Fruit fly (Drosophila melanogaster) whole organism, embryonic: Measurements from ENCODE around the gene CG14229.

Source experiments
- Awh ChIP-seq: fragments of 200-800 bp; sonication (Bioruptor generic); IDR thresholded peaks from 2 replicates; pipeline ENCODE4, ENCODE4 v1.3.6; 2022; ENCODE audit warnings: missing biosample characterization, missing genetic modification characterization
- CG11093 ChIP-seq: fragments of 200-800 bp; sonication (Bioruptor generic); IDR thresholded peaks from 3 replicates; pipeline ENCODE4 v1.3.6; 2022; ENCODE audit warnings: missing biosample characterization, missing genetic modification characterization
- CG11504 ChIP-seq: fragments of 200-800 bp; sonication (Bioruptor generic); optimal IDR thresholded peaks from 3 replicates; lab custom pipeline; 2019; ENCODE audit warnings: missing biosample characterization, mild to moderate bottlenecking, missing genetic modification characterization, moderate library complexity
- CG12219 ChIP-seq: fragments of 200-800 bp; sonication (Bioruptor generic); optimal IDR thresholded peaks from 3 replicates; lab custom pipeline; 2018; ENCODE audit warnings: missing biosample characterization, mild to moderate bottlenecking, missing genetic modification characterization
- CG12299 ChIP-seq: fragments of 200-800 bp; sonication (Bioruptor generic); optimal IDR thresholded peaks from 2 replicates; lab custom pipeline; 2018; ENCODE audit warnings: missing biosample characterization, mild to moderate bottlenecking, missing genetic modification characterization
- CG14667 ChIP-seq: fragments of 200-800 bp; sonication (Bioruptor generic); IDR thresholded peaks from 2 replicates; pipeline ENCODE4 v1.3.6; 2022; ENCODE audit warnings: missing biosample characterization, missing genetic modification characterization
- CG16813 ChIP-seq: fragments of 200-800 bp; sonication (Bioruptor generic); IDR thresholded peaks from 3 replicates; pipeline ENCODE4 v1.3.6; 2022; ENCODE audit warnings: missing biosample characterization, missing genetic modification characterization; ENCODE audit not compliant: partially characterized antibody
- CG16815 ChIP-seq: fragments of 200-800 bp; sonication (Bioruptor generic); optimal IDR thresholded peaks from 3 replicates; lab custom pipeline; 2017; ENCODE audit warnings: missing biosample characterization, mild to moderate bottlenecking, missing genetic modification characterization
- CG17385 ChIP-seq: fragments of 200-800 bp; sonication (Bioruptor generic); optimal IDR thresholded peaks from 3 replicates; lab custom pipeline; 2018; ENCODE audit warnings: missing biosample characterization, mild to moderate bottlenecking, missing genetic modification characterization
- CG18262 ChIP-seq: fragments of 200-800 bp; optimal IDR thresholded peaks from 3 replicates; lab custom pipeline; 2019; ENCODE audit warnings: missing biosample characterization, mild to moderate bottlenecking, missing genetic modification characterization, moderate library complexity
- CG2120 ChIP-seq: fragments of 200-800 bp; sonication (Bioruptor generic); optimal IDR thresholded peaks from 3 replicates; lab custom pipeline; 2016; ENCODE audit warnings: missing biosample characterization, missing genetic modification characterization
- CG31441 ChIP-seq: fragments of 200-800 bp; sonication (Bioruptor generic); IDR thresholded peaks from 2 replicates; pipeline ENCODE4 v1.3.6; 2022; ENCODE audit warnings: missing biosample characterization, missing genetic modification characterization
- CG32767 ChIP-seq: fragments of 200-800 bp; sonication (Bioruptor generic); IDR thresholded peaks from 2 replicates; pipeline ENCODE4 v1.3.6; 2022; ENCODE audit warnings: missing biosample characterization, missing genetic modification characterization
- CG3726 ChIP-seq: fragments of 200-800 bp; sonication (Bioruptor generic); IDR thresholded peaks from 3 replicates; pipeline ENCODE4, ENCODE4 v1.3.6; 2022; ENCODE audit warnings: missing biosample characterization, missing genetic modification characterization
- CG42726 ChIP-seq: fragments of 200-800 bp; sonication (Bioruptor generic); IDR thresholded peaks from 2 replicates; pipeline ENCODE4 v1.3.6; 2022; ENCODE audit warnings: missing biosample characterization, missing genetic modification characterization; ENCODE audit not compliant: partially characterized antibody
- CG43689 ChIP-seq: fragments of 200-800 bp; sonication (Bioruptor generic); IDR thresholded peaks from 2 replicates; pipeline ENCODE4 v1.3.6; 2022; ENCODE audit warnings: missing biosample characterization, missing genetic modification characterization
- CG6689 ChIP-seq: fragments of 200-800 bp; sonication (Bioruptor generic); IDR thresholded peaks from 2 replicates; pipeline ENCODE4 v1.3.6; 2022; ENCODE audit warnings: missing biosample characterization, missing genetic modification characterization
- CG7745 ChIP-seq: fragments of 200-800 bp; sonication (Bioruptor generic); optimal IDR thresholded peaks from 2 replicates; lab custom pipeline; 2018; ENCODE audit warnings: missing biosample characterization, mild to moderate bottlenecking, missing genetic modification characterization, moderate library complexity
- CG8089 ChIP-seq: fragments of 200-800 bp; sonication (Bioruptor generic); optimal IDR thresholded peaks from 3 replicates; lab custom pipeline; 2016; ENCODE audit warnings: missing biosample characterization, missing genetic modification characterization
- CG9797 ChIP-seq: fragments of 200-800 bp; sonication (Bioruptor generic); optimal IDR thresholded peaks from 3 replicates; lab custom pipeline; 2018; ENCODE audit warnings: missing biosample characterization, mild to moderate bottlenecking, missing genetic modification characterization
- D19A ChIP-seq: fragments of 200-800 bp; optimal IDR thresholded peaks from 3 replicates; lab custom pipeline; 2019; ENCODE audit warnings: missing biosample characterization, mild to moderate bottlenecking, missing genetic modification characterization, moderate library complexity
- Dad ChIP-seq: fragments of 200-800 bp; sonication (Bioruptor generic); optimal IDR thresholded peaks from 3 replicates; lab custom pipeline; 2016; ENCODE audit warnings: missing biosample characterization, missing genetic modification characterization
- Dip3 ChIP-seq: fragments of 200-800 bp; sonication (Bioruptor generic); optimal IDR thresholded peaks from 3 replicates; lab custom pipeline; 2016; ENCODE audit warnings: missing biosample characterization, missing genetic modification characterization
- Dp ChIP-seq: fragments of 200-800 bp; sonication (Bioruptor generic); optimal IDR thresholded peaks from 2 replicates; lab custom pipeline; 2018; ENCODE audit warnings: missing biosample characterization, mild to moderate bottlenecking, missing genetic modification characterization, moderate library complexity
- ERR ChIP-seq: fragments of 200-800 bp; sonication (Bioruptor generic); optimal IDR thresholded peaks from 2 replicates; lab custom pipeline; 2016; ENCODE audit warnings: missing biosample characterization, missing genetic modification characterization
- Gug ChIP-seq: fragments of 200-800 bp; sonication (Bioruptor generic); IDR thresholded peaks from 4 replicates; pipeline ENCODE4 v1.3.6; 2022; ENCODE audit warnings: missing biosample characterization, missing genetic modification characterization
- HLH54F ChIP-seq: fragments of 200-800 bp; sonication (Bioruptor generic); optimal IDR thresholded peaks from 3 replicates; lab custom pipeline; 2016; ENCODE audit warnings: missing biosample characterization, missing genetic modification characterization
- Hey ChIP-seq: fragments of 200-800 bp; sonication (Bioruptor generic); optimal IDR thresholded peaks from 3 replicates; lab custom pipeline; 2018; ENCODE audit warnings: missing biosample characterization, mild to moderate bottlenecking, missing genetic modification characterization
- Jarid2 ChIP-seq: fragments of 200-800 bp; sonication (Bioruptor generic); optimal IDR thresholded peaks from 3 replicates; lab custom pipeline; 2017; ENCODE audit warnings: mild to moderate bottlenecking, missing biosample characterization, missing genetic modification reagents, missing genetic modification characterization
- Lim3 ChIP-seq: fragments of 200-800 bp; sonication (Bioruptor generic); IDR thresholded peaks from 2 replicates; pipeline ENCODE4 v1.3.6; 2022; ENCODE audit warnings: missing biosample characterization, missing genetic modification characterization
- MESR4 ChIP-seq: fragments of 200-800 bp; sonication (Bioruptor generic); optimal IDR thresholded peaks from 2 replicates; lab custom pipeline; 2018; ENCODE audit warnings: missing biosample characterization, mild to moderate bottlenecking, missing genetic modification characterization, moderate library complexity
- Mes4 ChIP-seq: fragments of 200-800 bp; sonication (Bioruptor generic); optimal IDR thresholded peaks from 2 replicates; lab custom pipeline; 2016; ENCODE audit warnings: missing biosample characterization, missing genetic modification characterization
- Neu2 ChIP-seq: fragments of 200-800 bp; sonication (Bioruptor generic); optimal IDR thresholded peaks from 3 replicates; lab custom pipeline; 2016; ENCODE audit warnings: missing biosample characterization, missing genetic modification characterization, borderline replicate concordance
- Ptx1 ChIP-seq: fragments of 200-800 bp; sonication (Bioruptor generic); IDR thresholded peaks from 2 replicates; pipeline ENCODE4 v1.3.6; 2022; ENCODE audit warnings: missing biosample characterization, missing genetic modification characterization
- Six4 ChIP-seq: fragments of 200-800 bp; sonication (Bioruptor generic); optimal IDR thresholded peaks from 2 replicates; lab custom pipeline; 2016; ENCODE audit warnings: missing biosample characterization, missing genetic modification characterization
- Sry-δ ChIP-seq: fragments of 200-800 bp; sonication (Bioruptor generic); optimal IDR thresholded peaks from 2 replicates; lab custom pipeline; 2016; ENCODE audit warnings: missing biosample characterization, missing genetic modification characterization
- Ssrp ChIP-seq: fragments of 200-800 bp; sonication (Bioruptor generic); optimal IDR thresholded peaks from 2 replicates; lab custom pipeline; 2018; ENCODE audit warnings: missing biosample characterization, mild to moderate bottlenecking, missing genetic modification characterization, moderate library complexity
- Tbp ChIP-seq: fragments of >200 bp; optimal IDR thresholded peaks from 2 replicates; lab custom pipeline; 2018; ENCODE audit warnings: missing biosample characterization, missing genetic modification characterization
- Usf ChIP-seq: fragments of 200-800 bp; sonication (Bioruptor generic); optimal IDR thresholded peaks from 2 replicates; lab custom pipeline; 2017; ENCODE audit warnings: missing genotype, missing biosample characterization, missing genetic modification characterization
- eyg ChIP-seq: fragments of 200-800 bp; sonication (Bioruptor generic); optimal IDR thresholded peaks from 3 replicates; lab custom pipeline; 2016; ENCODE audit warnings: missing biosample characterization, missing genetic modification characterization
- gce ChIP-seq: fragments of 200-800 bp; sonication (Bioruptor generic); IDR thresholded peaks from 3 replicates; pipeline ENCODE4 v1.3.6; 2022; ENCODE audit warnings: missing biosample characterization, missing genetic modification characterization
- hkb ChIP-seq, 2 experiments: fragments of 200-800 bp in 1 of 2; fragments of >200 bp in 1 of 2; sonication (Bioruptor generic) in 1 of 2; IDR thresholded peaks in 1 of 2; optimal IDR thresholded peaks in 1 of 2; 2 replicates each; pipeline versions ENCODE4 v1.3.6 to Lab custom; 2017 to 2022; ENCODE audit warnings: missing biosample characterization in 1 of 2, missing genetic modification characterization in 1 of 2
- lmd ChIP-seq: fragments of 200-800 bp; sonication (Bioruptor generic); IDR thresholded peaks from 2 replicates; pipeline ENCODE4 v1.3.6; 2022; ENCODE audit warnings: missing biosample characterization, missing genetic modification characterization
- mirr ChIP-seq: fragments of 200-800 bp; sonication (Bioruptor generic); optimal IDR thresholded peaks from 3 replicates; lab custom pipeline; 2018; ENCODE audit warnings: missing biosample characterization, mild to moderate bottlenecking, missing genetic modification characterization
- otp ChIP-seq: fragments of 200-800 bp; sonication (Bioruptor generic); IDR thresholded peaks from 3 replicates; pipeline ENCODE4, ENCODE4 v1.3.6; 2022; ENCODE audit warnings: missing biosample characterization, missing genetic modification characterization
- sisA ChIP-seq: fragments of 200-800 bp; sonication (Bioruptor generic); IDR thresholded peaks from 2 replicates; pipeline ENCODE4 v1.3.6; 2022; ENCODE audit warnings: missing biosample characterization, missing genetic modification characterization
- sob ChIP-seq: fragments of 200-800 bp; sonication (Bioruptor generic); IDR thresholded peaks from 2 replicates; pipeline ENCODE4 v1.3.6; 2022; ENCODE audit warnings: missing biosample characterization, missing genetic modification characterization
- unc-4 ChIP-seq: fragments of 200-800 bp; sonication (Bioruptor generic); IDR thresholded peaks from 2 replicates; pipeline ENCODE4 v1.3.6; 2022; ENCODE audit warnings: missing biosample characterization, missing genetic modification characterization; ENCODE audit not compliant: partially characterized antibody
- wek ChIP-seq: fragments of 200-800 bp; sonication (Bioruptor generic); optimal IDR thresholded peaks from 3 replicates; lab custom pipeline; 2018; ENCODE audit warnings: missing biosample characterization, mild to moderate bottlenecking, missing genetic modification characterization, moderate library complexity
- yki ChIP-seq: fragments of >200 bp; optimal IDR thresholded peaks from 3 replicates; lab custom pipeline; 2018
- zfh1 ChIP-seq: fragments of 200-800 bp; sonication (Bioruptor generic); IDR thresholded peaks from 3 replicates; pipeline ENCODE4 v1.3.6; 2022; ENCODE audit warnings: missing biosample characterization, missing genetic modification characterization

CG14229 gene

dm6 chrX:19665684-19666141, 29.3 kb downstream of the CG14229 start (continued):
- TF ChIP-seq CG8089 (GFP tag; lab: Kevin White, UChicago) (peak; percentile 8), otp (0 out of 3 replicates have a peak, but pooled peaks have one; percentile 22), CG3726 (GFP tag; lab: Robert Waterston, UW) (0 out of 3 replicates have a peak, but pooled peaks have one; percentile 39), CG31441 (GFP tag; lab: Robert Waterston, UW) (no peak), D19A (tag; lab: Kevin White, UChicago) (no peak), CG43689 (GFP tag; lab: Robert Waterston, UW) (no peak), CG9797 (no peak), Usf (GFP tag; lab: Kevin White, UChicago) (no peak), CG14667 (GFP tag; lab: Robert Waterston, UW) (peak; percentile 35; the same call in 1 of the 2 replicates), yki (lab: Kevin White, UChicago) (no peak), CG2120 (GFP tag; lab: Kevin White, UChicago) (peak; percentile 61), CG18262 (tag; lab: Kevin White, UChicago) (no peak), Neu2 (GFP tag; lab: Kevin White, UChicago) (no peak), Jarid2 (no peak), Dip3 (GFP tag; lab: Kevin White, UChicago) (peak; percentile 21), CG12299 (tag; lab: Kevin White, UChicago) (no peak), gce (no peak), sisA (peak; percentile 60), Gug (GFP tag; lab: Robert Waterston, UW) (peak; percentile 89), ERR (GFP tag; lab: Kevin White, UChicago) (no peak), HLH54F (GFP tag; lab: Kevin White, UChicago) (no peak), Lim3 (GFP tag; lab: Robert Waterston, UW) (no peak), CG11504 (tag; lab: Kevin White, UChicago) (peak; percentile 16), CG16813 (GFP tag; lab: Robert Waterston, UW) (peak; percentile 69), Mes4 (GFP tag; lab: Kevin White, UChicago) (no peak), zfh1 (GFP tag; lab: Robert Waterston, UW) (peak; percentile 55; the same call in 2 of the 3 replicates), Ssrp (tag; lab: Kevin White, UChicago) (no peak), mirr (GFP tag; lab: Kevin White, UChicago) (no peak), CG17385 (GFP tag; lab: Kevin White, UChicago) (no peak), eyg (GFP tag; lab: Kevin White, UChicago) (no peak), Dp (GFP tag; lab: Kevin White, UChicago) (no peak), Awh (no peak), CG32767 (GFP tag; lab: Robert Waterston, UW) (no peak), hkb (optimal IDR thresholded peaks at IDR 0.05; lab: Kevin White, UChicago) (no peak), hkb (GFP tag; IDR thresholded peaks at IDR 0.05; lab: Robert Waterston, UW) (peak; percentile 31; the same call in 1 of the 2 replicates), Ptx1 (GFP tag; lab: Robert Waterston, UW) (peak; percentile 67), sob (peak; percentile 75), MESR4 (GFP tag; lab: Kevin White, UChicago) (no peak), CG16815 (peak; percentile 4), CG12219 (no peak), Tbp (GFP tag; lab: Kevin White, UChicago) (no peak), Hey (tag; lab: Kevin White, UChicago) (no peak), wek (GFP tag; lab: Kevin White, UChicago) (no peak), lmd (GFP tag; lab: Robert Waterston, UW) (peak; percentile 62), Six4 (GFP tag; lab: Kevin White, UChicago) (no peak), CG7745 (tag; lab: Kevin White, UChicago) (no peak), CG6689 (peak; percentile 53), Sry-δ (no peak), CG11093 (GFP tag; lab: Robert Waterston, UW) (peak; percentile 64; the same call in 1 of the 3 replicates), Dad (GFP tag; lab: Kevin White, UChicago) (no peak), unc-4 (GFP tag; lab: Robert Waterston, UW) (no peak), CG42726 (GFP tag; lab: Robert Waterston, UW) (peak; percentile 82)
